Worm (Caenorhabditis elegans) whole organism, L1 larva: Measurements from ENCODE around the gene Y37H2A.1.

ENCODE experiments used
- C34B4.2 ChIP-seq: sonication (generic microtip); optimal IDR thresholded peaks from 2 replicates; lab custom pipeline; 2017; ENCODE audit warnings: mild to moderate bottlenecking, missing genetic modification characterization, missing compliant biosample characterization
- Y116A8C.19 ChIP-seq: sonication (generic microtip); optimal IDR thresholded peaks from 2 replicates; lab custom pipeline; 2016; ENCODE audit warnings: missing compliant biosample characterization, missing genetic modification characterization, borderline replicate concordance
- ama-1 ChIP-seq: fragments of 150-350 bp; optimal IDR thresholded peaks from 2 replicates; lab custom pipeline; 2014
- ceh-88 ChIP-seq: fragments of 200-800 bp; sonication (Bioruptor generic); IDR thresholded peaks from 2 replicates; pipeline ENCODE4 v1.3.6; 2022; ENCODE audit warnings: missing genetic modification characterization, missing compliant biosample characterization
- ceh-90 ChIP-seq: sonication (generic microtip); optimal IDR thresholded peaks from 2 replicates; lab custom pipeline; 2016; ENCODE audit warnings: missing genetic modification characterization, missing compliant biosample characterization
- dpl-1 ChIP-seq, 3 experiments: fragments of 150-350 bp in 2 of 3; sonication (generic microtip) in 1 of 3; optimal IDR thresholded peaks; 2 replicates each; lab custom pipeline; 2014 to 2017; ENCODE audit warnings: missing biosample characterization in 3 of 3, missing genetic modification characterization in 3 of 3, missing genetic modification reagents in 3 of 3
- efl-3 ChIP-seq: fragments of 200-800 bp; sonication (Bioruptor generic); optimal IDR thresholded peaks from 2 replicates; lab custom pipeline; 2018; ENCODE audit warnings: mild to moderate bottlenecking, missing genetic modification characterization, missing compliant biosample characterization
- egl-13 ChIP-seq: sonication (generic microtip); optimal IDR thresholded peaks from 2 replicates; lab custom pipeline; 2016; ENCODE audit warnings: missing genotype, missing genetic modification reagents, missing genetic modification characterization, missing compliant biosample characterization
- elt-2 ChIP-seq: sonication (generic microtip); optimal IDR thresholded peaks from 2 replicates; lab custom pipeline; 2016; ENCODE audit warnings: missing genetic modification characterization, mild to moderate bottlenecking, inconsistent platforms, missing compliant biosample characterization, missing genetic modification reagents
- elt-3 ChIP-seq, 6 experiments: fragments of 150-350 bp in 1 of 6; sonication (generic microtip); optimal IDR thresholded peaks; 2 replicates each; lab custom pipeline; 2017 to 2018; ENCODE audit warnings: missing biosample characterization in 6 of 6, missing genetic modification characterization in 6 of 6, inconsistent platforms in 1 of 6
- fkh-8 ChIP-seq: sonication (generic microtip); optimal IDR thresholded peaks from 2 replicates; lab custom pipeline; 2016; ENCODE audit warnings: mild to moderate bottlenecking, missing genetic modification characterization, missing compliant biosample characterization
- fos-1 ChIP-seq: fragments of 150-350 bp; optimal IDR thresholded peaks from 2 replicates; lab custom pipeline; 2014; ENCODE audit warnings: missing biosample characterization, missing genetic modification characterization
- grh-1 ChIP-seq: fragments of 200-800 bp; sonication (Bioruptor generic); IDR thresholded peaks from 2 replicates; pipeline ENCODE4 v1.3.6; 2022; ENCODE audit warnings: missing genetic modification reagents, missing genetic modification characterization, missing compliant biosample characterization
- hlh-17 ChIP-seq: fragments of 200-800 bp; sonication (Bioruptor generic); optimal IDR thresholded peaks from 2 replicates; lab custom pipeline; 2018; ENCODE audit warnings: missing genetic modification characterization, mild to moderate bottlenecking, missing compliant biosample characterization, moderate library complexity, borderline replicate concordance
- hpl-2 ChIP-seq: fragments of 150-350 bp; optimal IDR thresholded peaks from 2 replicates; lab custom pipeline; 2014; ENCODE audit warnings: missing biosample characterization, missing genetic modification reagents, missing genetic modification characterization
- irx-1 ChIP-seq: sonication (generic microtip); optimal IDR thresholded peaks from 2 replicates; lab custom pipeline; 2016; ENCODE audit warnings: missing genetic modification characterization, missing compliant biosample characterization
- lin-39 ChIP-seq: fragments of 150-350 bp; optimal IDR thresholded peaks from 2 replicates; lab custom pipeline; 2014; ENCODE audit warnings: missing biosample characterization, missing genetic modification reagents, missing genetic modification characterization
- lsy-2 ChIP-seq, 2 experiments: fragments of 150-350 bp; optimal IDR thresholded peaks; 2 replicates each; lab custom pipeline; 2014; ENCODE audit warnings: missing biosample characterization in 2 of 2, missing genetic modification characterization in 2 of 2
- mab-9 ChIP-seq: fragments of 200-800 bp; sonication (Bioruptor generic); IDR thresholded peaks from 2 replicates; pipeline ENCODE4 v1.3.6; 2022; ENCODE audit warnings: missing genetic modification reagents, missing genetic modification characterization, missing compliant biosample characterization
- mep-1 ChIP-seq: fragments of 150-350 bp; optimal IDR thresholded peaks from 2 replicates; lab custom pipeline; 2014; ENCODE audit warnings: missing biosample characterization, missing genetic modification characterization
- nhr-19 ChIP-seq: fragments of 200-800 bp; sonication (Bioruptor generic); conservative IDR thresholded peaks from 2 replicates; pipeline ENCODE4 v1.3.6; 2022; ENCODE audit warnings: missing genetic modification characterization, missing compliant biosample characterization
- nhr-20 ChIP-seq: sonication (generic microtip); optimal IDR thresholded peaks from 2 replicates; lab custom pipeline; 2016; ENCODE audit warnings: mild to moderate bottlenecking, missing genetic modification characterization, missing compliant biosample characterization
- nhr-237 ChIP-seq: fragments of 150-350 bp; optimal IDR thresholded peaks from 2 replicates; lab custom pipeline; 2014; ENCODE audit warnings: missing biosample characterization, missing genetic modification characterization
- nhr-28 ChIP-seq: fragments of 150-350 bp; optimal IDR thresholded peaks from 2 replicates; lab custom pipeline; 2014; ENCODE audit warnings: missing biosample characterization, missing genetic modification characterization
- nhr-47 ChIP-seq: sonication (generic microtip); optimal IDR thresholded peaks from 2 replicates; lab custom pipeline; 2016; ENCODE audit warnings: mild to moderate bottlenecking, missing genetic modification characterization, moderate library complexity, missing compliant biosample characterization
- nhr-71 ChIP-seq: sonication (generic microtip); optimal IDR thresholded peaks from 2 replicates; lab custom pipeline; 2016; ENCODE audit warnings: mild to moderate bottlenecking, missing genetic modification characterization, moderate library complexity, missing compliant biosample characterization
- nhr-76 ChIP-seq: sonication (generic microtip); optimal IDR thresholded peaks from 2 replicates; lab custom pipeline; 2017; ENCODE audit warnings: missing biosample characterization, missing genetic modification characterization
- pag-3 ChIP-seq: sonication (generic microtip); optimal IDR thresholded peaks from 2 replicates; lab custom pipeline; 2017; ENCODE audit warnings: missing genetic modification characterization, mild to moderate bottlenecking, missing compliant biosample characterization, antibody characterized with exemption, borderline replicate concordance; ENCODE audit not compliant: insufficient read depth
- pqm-1 ChIP-seq: sonication (generic microtip); optimal IDR thresholded peaks from 3 replicates; lab custom pipeline; 2017; ENCODE audit warnings: missing biosample characterization, missing genetic modification characterization
- rnt-1 ChIP-seq: sonication (generic microtip); optimal IDR thresholded peaks from 2 replicates; lab custom pipeline; 2016; ENCODE audit warnings: mild to moderate bottlenecking, missing genetic modification characterization, moderate library complexity, missing compliant biosample characterization
- skn-1 ChIP-seq: fragments of 150-350 bp; optimal IDR thresholded peaks from 2 replicates; lab custom pipeline; 2014; ENCODE audit warnings: missing biosample characterization, missing genetic modification characterization
- sox-4 ChIP-seq: sonication (generic microtip); optimal IDR thresholded peaks from 2 replicates; lab custom pipeline; 2016; ENCODE audit warnings: missing genetic modification characterization, missing compliant biosample characterization
- unc-30 ChIP-seq: sonication (generic microtip); optimal IDR thresholded peaks from 2 replicates; lab custom pipeline; 2017; ENCODE audit warnings: missing biosample characterization, missing genetic modification characterization
- vab-15 ChIP-seq: sonication (generic microtip); optimal IDR thresholded peaks from 2 replicates; lab custom pipeline; 2017; ENCODE audit warnings: missing genotype, mild to moderate bottlenecking, missing genetic modification characterization, missing compliant biosample characterization
- zag-1 ChIP-seq: fragments of 150-350 bp; optimal IDR thresholded peaks from 2 replicates; lab custom pipeline; 2014; ENCODE audit warnings: missing biosample characterization, missing genetic modification characterization

Y37H2A.1 gene

DNA sequence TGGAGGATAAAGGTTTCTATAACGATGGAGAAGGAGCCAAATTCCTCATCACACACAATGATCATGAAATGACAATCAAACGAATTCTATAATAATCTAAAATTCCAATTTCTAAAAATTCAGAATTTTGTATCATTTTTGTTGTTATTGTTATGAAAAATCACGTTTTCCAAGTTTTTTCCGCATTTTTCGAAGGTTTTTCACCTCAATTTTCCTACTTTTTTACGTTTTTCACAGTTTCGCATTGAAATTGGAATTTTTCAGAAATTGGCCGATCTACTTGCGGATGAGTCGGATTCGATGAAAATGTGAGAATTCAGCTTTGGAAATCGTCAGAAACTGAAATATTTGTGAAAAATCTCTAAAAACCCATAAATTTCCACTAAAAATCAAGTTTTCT is 17.0 kb downstream of the Y37H2A.1 start, which contains the start of gene fbxa-210:
Gene fbxa-210, plus strand, starts transcription at position 301 of the 400 bp plus-strand sequence.
- no peak for TF ChIP-seq nhr-28 (tag; lab: Kevin White, UChicago)
- no peak for TF ChIP-seq ama-1 (lab: Kevin White, UChicago)
- no peak for TF ChIP-seq lsy-2 (tag; optimal IDR thresholded peaks at IDR 0.05; lab: Kevin White, UChicago)
- no peak for TF ChIP-seq nhr-71
- no peak for TF ChIP-seq grh-1

DNA sequence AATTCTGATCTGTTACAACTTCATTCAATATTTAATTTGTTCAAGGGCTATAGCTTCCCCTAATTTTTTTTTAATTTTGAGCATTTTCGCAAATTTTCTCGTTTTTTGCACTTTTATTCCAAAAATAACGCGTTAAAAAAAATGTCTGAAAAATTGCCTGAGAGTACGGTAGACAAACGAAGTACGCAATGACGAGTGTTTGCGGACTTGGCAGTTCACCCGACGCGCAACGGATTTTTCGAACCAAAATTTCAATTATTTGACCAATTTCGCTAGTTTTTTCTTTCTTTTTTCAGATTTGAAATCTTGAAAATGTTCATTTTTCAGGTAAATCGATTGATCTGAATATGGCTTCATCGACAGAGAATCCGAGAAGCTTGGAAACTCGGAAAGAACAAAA is 19.1 kb downstream of the Y37H2A.1 start, which contains the start of gene fbxa-211:
Gene fbxa-211, plus strand, starts transcription at position 328 of the 400 bp plus-strand sequence.
- no peak for TF ChIP-seq fkh-8 (tag; lab: Kevin White, UChicago)
- TF ChIP-seq Y116A8C.19: no peak

DNA sequence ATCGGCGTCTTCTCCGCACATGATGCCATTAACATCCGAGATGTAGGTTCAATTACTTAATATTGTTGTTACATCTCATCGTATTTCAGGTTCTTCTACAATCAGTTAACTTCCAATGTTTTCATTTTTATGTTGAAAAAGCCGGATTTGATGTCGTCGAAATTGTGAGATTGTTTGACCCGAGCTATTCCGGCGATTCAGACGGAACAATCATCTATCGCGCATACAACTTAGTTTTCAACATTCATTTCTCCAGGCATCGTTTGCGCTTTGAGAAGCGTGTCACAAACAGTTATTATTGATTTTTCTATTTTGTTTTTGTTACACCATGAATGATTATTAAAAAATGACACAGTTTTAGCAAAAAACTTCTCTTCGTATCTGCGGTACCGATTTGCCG is 20.5 kb downstream of the Y37H2A.1 start:
- TF ChIP-seq pqm-1 (tag; lab: Kevin White, UChicago) (no peak), C34B4.2 (no peak), elt-2 (tag; lab: Kevin White, UChicago) (no peak), mep-1 (tag; lab: Kevin White, UChicago) (no peak), fos-1 (tag; lab: Kevin White, UChicago) (no peak), nhr-76 (tag; lab: Kevin White, UChicago) (no peak)

DNA sequence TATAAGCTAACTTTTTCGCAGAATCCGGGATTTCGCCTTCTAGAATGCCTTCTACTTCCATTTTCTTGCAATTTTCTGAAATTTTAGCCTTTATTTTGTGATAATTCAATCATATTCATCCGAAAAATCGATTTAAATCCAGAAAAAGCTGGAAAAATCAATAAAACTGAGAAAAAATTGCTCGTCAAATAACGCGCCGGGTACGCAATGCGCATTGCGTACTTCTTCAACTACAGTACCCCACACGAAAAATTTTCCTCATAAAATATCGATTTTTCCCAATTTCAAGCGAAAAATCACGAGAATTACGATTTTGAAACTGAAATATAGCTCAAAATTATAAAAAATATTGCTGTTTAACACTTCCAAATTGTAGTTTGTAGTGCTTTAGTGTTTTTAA is 23.0 kb downstream of the Y37H2A.1 start, which contains the start of gene Y37H2A.12:
Gene Y37H2A.12, minus strand, starts transcription at position 81 of the 400 bp plus-strand sequence.
- TF ChIP-seq egl-13 (tag; lab: Kevin White, UChicago) (no peak), nhr-47 (tag; lab: Kevin White, UChicago) (no peak), nhr-20 (tag; lab: Kevin White, UChicago) (no peak), hpl-2 (no peak), sox-4 (tag; lab: Kevin White, UChicago) (no peak), nhr-237 (tag; lab: Kevin White, UChicago) (no peak), pqm-1 (tag; lab: Kevin White, UChicago) (no peak), elt-3 (tag; optimal IDR thresholded peaks at IDR 0.05; lab: Kevin White, UChicago) (no peak), vab-15 (tag; lab: Kevin White, UChicago) (no peak), elt-2 (tag; lab: Kevin White, UChicago) (no peak)
- TF ChIP-seq, all 84 proteins: peak for 0

DNA sequence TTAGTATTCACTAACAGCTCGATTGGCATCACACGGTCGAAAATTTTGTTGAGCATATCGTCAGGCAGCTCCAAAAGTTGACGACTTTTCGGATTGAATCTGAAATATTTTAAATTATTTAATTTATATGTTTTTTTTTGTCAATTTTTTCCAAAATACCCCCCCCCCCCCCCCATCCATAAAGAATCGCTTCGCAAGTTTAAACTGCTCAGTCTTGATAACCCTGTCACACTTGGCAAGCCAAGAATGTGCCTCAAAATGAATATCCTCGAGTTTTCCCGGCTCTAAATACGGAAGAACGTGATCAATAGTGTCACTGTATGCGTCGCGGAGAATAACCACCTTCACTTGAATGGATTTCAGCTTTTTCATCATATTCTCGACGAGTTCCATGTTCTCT is 25.1 kb downstream of the Y37H2A.1 start, which contains the start of gene Y37H2A.18:
Gene Y37H2A.18, minus strand, starts transcription at position 101 of the 400 bp plus-strand sequence.
- no peak for TF ChIP-seq skn-1 (tag; lab: Kevin White, UChicago)
- no peak for TF ChIP-seq irx-1 (tag; lab: Kevin White, UChicago)
- TF ChIP-seq unc-30: no peak
- TF ChIP-seq mab-9: no peak
- TF ChIP-seq hlh-17 (GFP tag; lab: Kevin White, UChicago): no peak
- TF ChIP-seq fos-1 (tag; lab: Kevin White, UChicago): no peak
- no peak for TF ChIP-seq nhr-19 (GFP tag; lab: Robert Waterston, UW)
- no peak for TF ChIP-seq ama-1 (lab: Kevin White, UChicago)
- no peak for TF ChIP-seq efl-3 (GFP tag; lab: Kevin White, UChicago)
- TF ChIP-seq ceh-88: no peak
- TF ChIP-seq grh-1: no peak
- TF ChIP-seq lin-39 (tag; lab: Kevin White, UChicago): no peak
- no peak for TF ChIP-seq nhr-76 (tag; lab: Kevin White, UChicago)
- no peak for TF ChIP-seq ceh-90 (tag; lab: Kevin White, UChicago)
- no peak for TF ChIP-seq nhr-237 (tag; lab: Kevin White, UChicago)
- no peak for TF ChIP-seq rnt-1 (tag; lab: Kevin White, UChicago)
- TF ChIP-seq pqm-1 (tag; lab: Kevin White, UChicago): no peak
- no peak for TF ChIP-seq pag-3
- TF ChIP-seq zag-1: no peak
- no peak for TF ChIP-seq dpl-1 (GFP tag; optimal IDR thresholded peaks at IDR 0.05; lab: Kevin White, UChicago)
